Worm (Caenorhabditis elegans) whole organism, young adult: ENCODE measurements around the gene pxmp-4.

Experiments used
- B0336.3 ChIP-seq: fragments of 200-800 bp; sonication (Bioruptor generic); IDR thresholded peaks from 2 replicates; pipeline ENCODE4 v1.3.6; 2022; ENCODE audit warnings: missing genetic modification characterization, missing compliant biosample characterization
- D2030.7 ChIP-seq: fragments of 200-800 bp; sonication (Bioruptor generic); IDR thresholded peaks from 2 replicates; pipeline ENCODE4 v1.3.6; 2022; ENCODE audit warnings: missing genetic modification reagents, missing genetic modification characterization, missing compliant biosample characterization
- Y56A3A.18 ChIP-seq: fragments of 200-800 bp; sonication (Bioruptor generic); IDR thresholded peaks from 2 replicates; pipeline ENCODE4 v1.3.6; 2022; ENCODE audit warnings: missing genetic modification reagents, missing genetic modification characterization, missing compliant biosample characterization
- aptf-3 ChIP-seq: fragments of 200-800 bp; sonication (Bioruptor generic); IDR thresholded peaks from 2 replicates; pipeline ENCODE4 v1.3.6; 2022; ENCODE audit warnings: missing genetic modification characterization, missing compliant biosample characterization
- atf-7 ChIP-seq: sonication (generic microtip); optimal IDR thresholded peaks from 2 replicates; lab custom pipeline; 2017; ENCODE audit warnings: mild to moderate bottlenecking, missing genetic modification characterization, missing compliant biosample characterization
- attf-3 ChIP-seq: fragments of 200-800 bp; sonication (Bioruptor generic); conservative IDR thresholded peaks from 2 replicates; pipeline ENCODE4 v1.3.6; 2022; ENCODE audit warnings: missing genetic modification reagents, missing genetic modification characterization, missing compliant biosample characterization
- attf-5 ChIP-seq: fragments of 200-800 bp; sonication (Bioruptor generic); optimal IDR thresholded peaks from 2 replicates; lab custom pipeline; 2018; ENCODE audit warnings: mild to moderate bottlenecking, missing genetic modification characterization, missing compliant biosample characterization
- attf-6 ChIP-seq: fragments of 200-800 bp; sonication (Bioruptor generic); IDR thresholded peaks from 2 replicates; pipeline ENCODE4 v1.3.6; 2022; ENCODE audit warnings: missing genetic modification reagents, missing genetic modification characterization, missing compliant biosample characterization
- bed-1 ChIP-seq: fragments of 200-800 bp; sonication (Bioruptor generic); IDR thresholded peaks from 2 replicates; pipeline ENCODE4 v1.3.6; 2022; ENCODE audit warnings: missing genetic modification reagents, missing genetic modification characterization, missing compliant biosample characterization
- bed-2 ChIP-seq: fragments of 200-800 bp; sonication (Bioruptor generic); IDR thresholded peaks from 2 replicates; pipeline ENCODE4 v1.3.6; 2022; ENCODE audit warnings: missing genetic modification reagents, missing genetic modification characterization, missing compliant biosample characterization
- cebp-1 ChIP-seq, 2 experiments: fragments of 200-800 bp in 1 of 2; sonication (Bioruptor generic) in 1 of 2; sonication (generic microtip) in 1 of 2; IDR thresholded peaks in 1 of 2; optimal IDR thresholded peaks in 1 of 2; 2 replicates each; pipeline versions ENCODE4 v1.3.6 to Lab custom; 2017 to 2022; ENCODE audit warnings: missing compliant biosample characterization in 2 of 2, missing genetic modification characterization in 2 of 2, mild to moderate bottlenecking in 1 of 2, missing genetic modification reagents in 1 of 2, moderate library complexity in 1 of 2
- cebp-2 ChIP-seq: fragments of 200-800 bp; sonication (Bioruptor generic); IDR thresholded peaks from 2 replicates; pipeline ENCODE4 v1.3.6; 2022; ENCODE audit warnings: missing genetic modification characterization, missing compliant biosample characterization
- ceh-40 ChIP-seq: fragments of 200-800 bp; sonication (Bioruptor generic); IDR thresholded peaks from 2 replicates; pipeline ENCODE4 v1.3.6; 2022; ENCODE audit warnings: missing genetic modification characterization, missing compliant biosample characterization
- ceh-91 ChIP-seq: fragments of 200-800 bp; sonication (Bioruptor generic); IDR thresholded peaks from 2 replicates; pipeline ENCODE4 v1.3.6; 2022; ENCODE audit warnings: missing genetic modification reagents, missing genetic modification characterization, missing compliant biosample characterization
- egl-18 ChIP-seq: fragments of 200-800 bp; sonication (Bioruptor generic); IDR thresholded peaks from 2 replicates; pipeline ENCODE4 v1.3.6; 2022; ENCODE audit warnings: missing genetic modification reagents, missing genetic modification characterization, missing compliant biosample characterization
- egrh-3 ChIP-seq: fragments of 200-800 bp; sonication (Bioruptor generic); IDR thresholded peaks from 2 replicates; pipeline ENCODE4 v1.3.6; 2022; ENCODE audit warnings: missing genetic modification reagents, missing genetic modification characterization, missing compliant biosample characterization
- ekl-4 ChIP-seq: fragments of 200-800 bp; sonication (Bioruptor generic); IDR thresholded peaks from 2 replicates; pipeline ENCODE4 v1.3.6; 2022; ENCODE audit warnings: missing genetic modification reagents, missing genetic modification characterization, missing compliant biosample characterization
- ets-4 ChIP-seq: fragments of 200-800 bp; sonication (Bioruptor generic); optimal IDR thresholded peaks from 2 replicates; lab custom pipeline; 2018; ENCODE audit warnings: mild to moderate bottlenecking, missing genetic modification characterization, missing compliant biosample characterization
- him-1 ChIP-seq: sonication (generic microtip); optimal IDR thresholded peaks from 2 replicates; lab custom pipeline; 2016; ENCODE audit warnings: missing genotype, missing genetic modification reagents, missing genetic modification characterization, missing compliant biosample characterization
- hmg-1.2 ChIP-seq: fragments of 200-800 bp; sonication (Bioruptor generic); IDR thresholded peaks from 2 replicates; pipeline ENCODE4 v1.3.6; 2022; ENCODE audit warnings: missing genetic modification reagents, missing genetic modification characterization, missing compliant biosample characterization
- hmg-20 ChIP-seq: fragments of 200-800 bp; sonication (Bioruptor generic); IDR thresholded peaks from 2 replicates; pipeline ENCODE4 v1.3.6; 2022; ENCODE audit warnings: missing genetic modification reagents, missing genetic modification characterization, missing compliant biosample characterization
- hrde-1 ChIP-seq: sonication (generic microtip); optimal IDR thresholded peaks from 2 replicates; lab custom pipeline; 2016; ENCODE audit warnings: missing genetic modification characterization, mild to moderate bottlenecking, missing compliant biosample characterization, moderate library complexity, missing genotype, missing genetic modification reagents, borderline replicate concordance
- let-526 ChIP-seq: fragments of 200-800 bp; sonication (Bioruptor generic); IDR thresholded peaks from 2 replicates; pipeline ENCODE4 v1.3.6; 2022; ENCODE audit warnings: missing genetic modification reagents, missing genetic modification characterization, missing compliant biosample characterization
- let-607 ChIP-seq, 2 experiments: fragments of 200-800 bp in 1 of 2; sonication (Bioruptor generic) in 1 of 2; sonication (generic microtip) in 1 of 2; optimal IDR thresholded peaks; 2 replicates each; lab custom pipeline; 2016 to 2018; ENCODE audit warnings: mild to moderate bottlenecking in 2 of 2, missing compliant biosample characterization in 2 of 2, missing genetic modification characterization in 2 of 2, moderate library complexity in 2 of 2, missing genotype in 1 of 2
- lin-35 ChIP-seq, 3 experiments: fragments of 150-350 bp in 2 of 3; sonication (generic microtip) in 1 of 3; optimal IDR thresholded peaks; 2 replicates each; lab custom pipeline; 2014 to 2018; ENCODE audit warnings: missing biosample characterization in 3 of 3, missing genetic modification characterization in 3 of 3, missing genetic modification reagents in 3 of 3
- lin-54 ChIP-seq: fragments of 200-800 bp; sonication (Bioruptor generic); optimal IDR thresholded peaks from 2 replicates; lab custom pipeline; 2018; ENCODE audit warnings: mild to moderate bottlenecking, missing genetic modification characterization, missing compliant biosample characterization
- madf-10 ChIP-seq: sonication (generic microtip); optimal IDR thresholded peaks from 2 replicates; lab custom pipeline; 2016; ENCODE audit warnings: mild to moderate bottlenecking, missing genetic modification characterization, missing compliant biosample characterization
- madf-3 ChIP-seq: fragments of 200-800 bp; sonication (Bioruptor generic); IDR thresholded peaks from 2 replicates; pipeline ENCODE4 v1.3.6; 2022; ENCODE audit warnings: missing genetic modification reagents, missing genetic modification characterization, missing compliant biosample characterization
- madf-8 ChIP-seq: fragments of 200-800 bp; sonication (Bioruptor generic); conservative IDR thresholded peaks from 2 replicates; pipeline ENCODE4 v1.3.6; 2022; ENCODE audit warnings: missing genetic modification reagents, missing genetic modification characterization, missing compliant biosample characterization
- mcd-1 ChIP-seq: fragments of 200-800 bp; sonication (Bioruptor generic); IDR thresholded peaks from 2 replicates; pipeline ENCODE4 v1.3.6; 2022; ENCODE audit warnings: missing genetic modification reagents, missing genetic modification characterization, missing compliant biosample characterization
- mxl-1 ChIP-seq: sonication (generic microtip); optimal IDR thresholded peaks from 2 replicates; lab custom pipeline; 2016; ENCODE audit warnings: missing genetic modification characterization, missing compliant biosample characterization
- nfya-1 ChIP-seq: sonication (generic microtip); optimal IDR thresholded peaks from 2 replicates; lab custom pipeline; 2017; ENCODE audit warnings: antibody characterized with exemption, missing compliant biosample characterization, missing genetic modification characterization, borderline replicate concordance; ENCODE audit not compliant: insufficient read depth
- nhr-120 ChIP-seq: fragments of 200-800 bp; sonication (Bioruptor generic); IDR thresholded peaks from 2 replicates; pipeline ENCODE4 v1.3.6; 2022; ENCODE audit warnings: missing genetic modification characterization, missing compliant biosample characterization
- nhr-27 ChIP-seq: fragments of 200-800 bp; sonication (Bioruptor generic); optimal IDR thresholded peaks from 2 replicates; lab custom pipeline; 2018; ENCODE audit warnings: mild to moderate bottlenecking, missing genetic modification characterization, moderate library complexity, missing compliant biosample characterization
- nhr-80 ChIP-seq: sonication (generic microtip); optimal IDR thresholded peaks from 2 replicates; lab custom pipeline; 2016; ENCODE audit warnings: missing genetic modification characterization, missing compliant biosample characterization
- pbrm-1 ChIP-seq: fragments of 200-800 bp; sonication (Bioruptor generic); IDR thresholded peaks from 2 replicates; pipeline ENCODE4 v1.3.6; 2022; ENCODE audit warnings: missing genetic modification reagents, missing genetic modification characterization, missing compliant biosample characterization
- rcor-1 ChIP-seq: fragments of 200-800 bp; sonication (Bioruptor generic); IDR thresholded peaks from 2 replicates; pipeline ENCODE4 v1.3.6; 2022; ENCODE audit warnings: missing genetic modification reagents, missing genetic modification characterization, missing compliant biosample characterization
- repo-1 ChIP-seq: sonication (generic microtip); optimal IDR thresholded peaks from 2 replicates; lab custom pipeline; 2017; ENCODE audit warnings: mild to moderate bottlenecking, missing genetic modification characterization, missing compliant biosample characterization
- rpc-1 ChIP-seq, 2 experiments: fragments of 150-350 bp in 1 of 2; sonication (generic microtip) in 1 of 2; optimal IDR thresholded peaks; 2 replicates each; lab custom pipeline; 2014 to 2018; ENCODE audit warnings: missing biosample characterization in 1 of 2, missing genetic modification characterization in 1 of 2, missing genetic modification reagents in 1 of 2, missing genotype in 1 of 2
- sdz-38 ChIP-seq: sonication (generic microtip); optimal IDR thresholded peaks from 2 replicates; lab custom pipeline; 2016; ENCODE audit warnings: missing genotype, missing genetic modification characterization, missing compliant biosample characterization
- snpc-1.1 ChIP-seq: sonication (generic microtip); optimal IDR thresholded peaks from 2 replicates; lab custom pipeline; 2017; ENCODE audit warnings: missing genetic modification characterization, mild to moderate bottlenecking, missing compliant biosample characterization, antibody characterized with exemption, moderate library complexity, missing genotype, missing genetic modification reagents; ENCODE audit not compliant: insufficient read depth
- snpc-4 ChIP-seq, 5 experiments: fragments of 150-350 bp in 1 of 5; sonication (generic microtip) in 4 of 5; optimal IDR thresholded peaks; 2 replicates each; lab custom pipeline; 2014 to 2018; ENCODE audit warnings: missing genetic modification characterization in 5 of 5, missing biosample characterization in 3 of 5, antibody characterized with exemption in 2 of 5, mild to moderate bottlenecking in 2 of 5, missing compliant biosample characterization in 2 of 5, missing genotype in 2 of 5, moderate library complexity in 2 of 5, missing genetic modification reagents in 1 of 5
- tbp1 ChIP-seq: fragments of 200-800 bp; sonication (Bioruptor generic); optimal IDR thresholded peaks from 2 replicates; lab custom pipeline; 2018; ENCODE audit warnings: mild to moderate bottlenecking, missing genetic modification characterization, missing compliant biosample characterization
- xnd-1 ChIP-seq: sonication (generic microtip); optimal IDR thresholded peaks from 2 replicates; lab custom pipeline; 2016; ENCODE audit warnings: missing genotype, missing genetic modification reagents, missing genetic modification characterization, missing compliant biosample characterization

The pxmp-4 gene

DNA sequence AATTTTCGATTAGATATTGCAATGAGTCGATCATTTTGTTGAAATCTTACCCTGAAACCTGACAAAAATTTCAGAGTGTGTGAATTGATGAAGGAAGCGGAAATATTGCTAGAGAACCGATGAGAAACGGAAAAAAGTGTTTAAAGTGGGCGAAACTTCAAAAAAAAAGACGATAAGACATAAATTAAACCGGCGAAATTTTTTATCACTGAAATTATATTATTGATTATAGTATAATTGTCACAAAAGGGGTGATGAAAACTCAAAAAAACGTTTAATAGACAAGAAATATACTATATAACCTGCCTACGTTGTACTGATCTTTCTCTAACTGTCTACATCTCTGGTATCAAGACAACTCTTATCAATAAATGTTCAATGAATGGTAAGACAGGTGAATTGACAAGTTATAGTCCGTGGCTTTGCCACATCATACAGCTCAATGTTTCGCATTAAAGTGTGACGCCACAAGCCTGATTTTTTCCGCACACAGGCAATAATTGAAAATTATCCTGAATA, at the start of gene pxmp-4:
TSS of gene pxmp-4 (minus strand) at position 51 of the 519 bp plus-strand sequence.
- TF ChIP-seq atf-7 (no peak), let-607 (tag; optimal IDR thresholded peaks at IDR 0.05; lab: Kevin White, UChicago) (peak; percentile 66 to 75), nhr-80 (tag; lab: Kevin White, UChicago) (peak; percentile 72), lin-54 (no peak)
- TF ChIP-seq, all 124 proteins: peak for 2

DNA sequence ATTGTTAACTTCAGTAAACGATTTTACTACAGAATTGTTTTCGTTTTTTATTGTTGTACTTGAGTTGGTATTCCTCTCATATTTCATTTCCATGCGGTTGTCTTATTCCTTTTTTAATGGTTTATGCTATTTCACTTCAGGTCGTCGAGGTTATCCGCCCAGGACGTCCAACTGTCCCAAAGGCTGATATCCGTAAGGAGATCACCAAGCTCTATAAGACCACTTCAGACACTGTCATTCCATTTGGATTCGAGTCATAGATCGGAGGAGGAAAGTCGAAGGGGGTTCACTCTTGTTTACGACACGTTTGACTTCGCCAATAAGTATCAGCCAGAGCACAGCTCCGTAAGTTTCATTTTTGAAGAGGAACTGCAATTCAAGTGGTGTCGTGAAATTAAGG, 49.6 kb upstream of the pxmp-4 start, which contains the start of gene T07A9.14:
TSS of gene T07A9.14 (plus strand) at position 124 of the 400 bp plus-strand sequence.
- TF ChIP-seq attf-3 (GFP tag; lab: Robert Waterston, UW) (no peak), Y56A3A.18 (GFP tag; lab: Robert Waterston, UW) (0 out of 2 replicates have a peak, but pooled peaks have one; percentile 18), nhr-27 (no peak), cebp-2 (GFP tag; lab: Robert Waterston, UW) (peak; percentile 64; the same call in 1 of the 2 replicates), bed-1 (no peak), madf-3 (GFP tag; lab: Robert Waterston, UW) (peak; percentile 88), B0336.3 (GFP tag; lab: Robert Waterston, UW) (peak; percentile 64; the same call in 1 of the 2 replicates), egrh-3 (no peak), rpc-1 (optimal IDR thresholded peaks at IDR 0.05; lab: Kevin White, UChicago) (no peak), rpc-1 (tag; optimal IDR thresholded peaks at IDR 0.05; lab: Kevin White, UChicago) (no peak), tbp1 (GFP tag; lab: Kevin White, UChicago) (no peak), mcd-1 (GFP tag; lab: Robert Waterston, UW) (peak; percentile 37; the same call in 1 of the 2 replicates), egl-18 (no peak), rcor-1 (peak; percentile 43; the same call in 1 of the 2 replicates), nhr-120 (GFP tag; lab: Robert Waterston, UW) (no peak), let-526 (GFP tag; lab: Robert Waterston, UW) (no peak), sdz-38 (tag; lab: Kevin White, UChicago) (no peak), madf-10 (tag; lab: Kevin White, UChicago) (no peak), repo-1 (tag; lab: Kevin White, UChicago) (peak; percentile 43), hmg-1.2 (GFP tag; lab: Robert Waterston, UW) (peak; percentile 37; the same call in 1 of the 2 replicates), attf-6 (peak; percentile 59), him-1 (tag; lab: Kevin White, UChicago) (peak; percentile 9), lin-35 (GFP tag; optimal IDR thresholded peaks at IDR 0.05; lab: Kevin White, UChicago) (peak in 1 of 3 experiments; percentile 53), ceh-91 (GFP tag; lab: Robert Waterston, UW) (no peak), snpc-1.1 (tag; lab: Kevin White, UChicago) (peak; percentile 14), nfya-1 (tag; lab: Kevin White, UChicago) (no peak), mxl-1 (tag; lab: Kevin White, UChicago) (peak; percentile 20), D2030.7 (no peak), hmg-20 (no peak), ekl-4 (peak; percentile 68), ets-4 (GFP tag; lab: Kevin White, UChicago) (no peak), xnd-1 (tag; lab: Kevin White, UChicago) (no peak), atf-7 (peak; percentile 50), snpc-4 (GFP tag; optimal IDR thresholded peaks at IDR 0.05; lab: Kevin White, UChicago) (no peak), snpc-4 (tag; optimal IDR thresholded peaks at IDR 0.05; lab: Kevin White, UChicago) (peak in 2 of 4 experiments; percentile 2 to 29), pbrm-1 (GFP tag; lab: Robert Waterston, UW) (no peak), madf-8 (GFP tag; lab: Robert Waterston, UW) (no peak), bed-2 (GFP tag; lab: Robert Waterston, UW) (no peak), ceh-40 (GFP tag; lab: Robert Waterston, UW) (0 out of 2 replicates have a peak, but pooled peaks have one; percentile 54), hrde-1 (peak; percentile 69), lin-54 (peak; percentile 64), cebp-1 (GFP tag; IDR thresholded peaks at IDR 0.05; lab: Robert Waterston, UW) (no peak), cebp-1 (tag; optimal IDR thresholded peaks at IDR 0.05; lab: Kevin White, UChicago) (peak; percentile 5), attf-5 (GFP tag; lab: Kevin White, UChicago) (no peak), aptf-3 (GFP tag; lab: Robert Waterston, UW) (no peak)
